Worm (Caenorhabditis elegans): ENCODE results near the gene rol-6.
A peak's percentile ranks its signal among the peaks of the same experiment; 100 is the strongest.

Gene rol-6

DNA sequence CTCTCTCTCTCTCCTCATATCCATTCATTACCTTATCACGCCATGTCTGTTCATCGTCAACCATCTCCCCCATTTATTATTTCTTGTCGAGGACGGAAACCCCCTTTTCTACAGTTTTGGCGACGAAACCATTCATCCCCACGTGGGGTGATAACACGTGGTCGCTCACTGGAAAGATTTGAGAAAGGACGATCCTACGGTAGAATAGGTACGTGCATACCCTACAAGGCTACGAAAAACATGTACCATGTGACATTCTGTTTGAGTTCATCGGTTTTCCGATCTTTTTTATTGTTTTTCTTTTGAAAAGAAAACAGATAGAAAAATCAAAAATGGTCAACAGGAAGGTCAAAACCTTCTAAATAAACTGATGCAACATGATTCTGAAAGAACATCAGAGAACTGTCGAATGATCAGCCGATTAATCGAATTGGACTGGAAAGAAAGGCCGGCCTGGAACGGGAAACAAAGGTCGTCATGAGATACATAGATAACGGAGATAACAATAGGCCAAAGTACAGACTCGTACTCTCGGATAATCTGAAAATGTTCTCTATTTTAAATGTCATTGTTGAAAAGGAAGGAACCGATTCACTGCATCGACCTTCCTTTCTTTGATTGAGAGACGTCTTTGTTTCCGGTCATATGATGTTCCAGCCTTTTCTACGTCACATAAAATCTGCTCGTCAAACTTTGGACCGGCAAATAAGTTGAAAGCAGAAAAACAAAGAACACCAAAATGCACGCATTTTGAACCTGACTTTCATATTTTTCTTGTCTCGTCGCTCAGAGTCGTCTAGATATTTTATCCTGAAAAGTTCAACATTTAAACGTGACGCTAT, 9.4 kb downstream of the rol-6 start (continued):
- TF ChIP-seq nhr-25 (tag; optimal IDR thresholded peaks at IDR 0.05; ENCODE audit: borderline replicate concordance, insufficient read depth) (peak; percentile 66), T20F7.1 (GFP tag; optimal IDR thresholded peaks at IDR 0.05) (no peak), Y105C5A.15 (GFP tag; IDR thresholded peaks at IDR 0.05) (no peak), nhr-48 (tag; optimal IDR thresholded peaks at IDR 0.05) (peak; percentile 96), mep-1 (tag; optimal IDR thresholded peaks at IDR 0.05) (peak; percentile 34), pha-4 (GFP tag; IDR thresholded peaks at IDR 0.05) (peak; percentile 49; the same call in 1 of the 2 replicates), pha-4 (tag; optimal IDR thresholded peaks at IDR 0.05) (no peak), zip-2 (tag; optimal IDR thresholded peaks at IDR 0.05) (no peak), ceh-62 (tag; optimal IDR thresholded peaks at IDR 0.05) (no peak), Y75B8A.6 (GFP tag; IDR thresholded peaks at IDR 0.05) (no peak), aly-2 (tag; optimal IDR thresholded peaks at IDR 0.05) (no peak), zfp-3 (GFP tag; conservative IDR thresholded peaks at IDR 0.05) (0 out of 2 replicates have a peak, but pooled peaks have one; percentile 6), lsy-2 (tag; optimal IDR thresholded peaks at IDR 0.05) (peak in 1 of 2 experiments; percentile 58), hmg-1.1 (GFP tag; IDR thresholded peaks at IDR 0.05) (0 out of 2 replicates have a peak, but pooled peaks have one; percentile 8), lim-7 (GFP tag; IDR thresholded peaks at IDR 0.05) (no peak), hlh-30 (tag; optimal IDR thresholded peaks at IDR 0.05; ENCODE audit: insufficient read depth) (peak; percentile 85), dmd-8 (GFP tag; IDR thresholded peaks at IDR 0.05) (no peak), lin-29 (GFP tag; IDR thresholded peaks at IDR 0.05) (no peak)

DNA sequence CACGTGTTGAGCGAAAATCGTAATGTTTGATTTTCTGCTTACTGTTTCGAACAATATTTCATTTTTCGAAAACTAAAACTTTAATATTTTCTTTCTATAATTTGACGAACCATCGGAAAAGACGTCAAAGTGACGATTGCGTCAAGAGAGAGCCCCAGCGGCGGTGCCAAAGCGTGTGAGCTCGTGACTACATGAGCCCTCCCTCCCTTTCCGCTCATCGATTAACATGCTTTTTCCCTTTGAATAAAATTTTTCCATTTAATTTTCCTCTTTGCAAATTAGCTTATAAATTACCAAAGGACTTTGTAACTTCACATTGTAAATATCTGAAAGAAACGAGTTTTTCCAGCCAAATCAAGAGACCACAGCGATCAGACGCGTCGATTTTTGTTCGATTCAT, 10.1 kb downstream of the rol-6 start:
- TF ChIP-seq hmg-1.1 (GFP tag; IDR thresholded peaks at IDR 0.05) (peak; percentile 46; the same call in 1 of the 2 replicates), hlh-30 (tag; optimal IDR thresholded peaks at IDR 0.05; ENCODE audit: insufficient read depth) (peak; percentile 69), lsy-2 (tag; optimal IDR thresholded peaks at IDR 0.05) (peak in 1 of 2 experiments; percentile 42), R02D3.7 (tag; optimal IDR thresholded peaks at IDR 0.05) (no peak)

DNA sequence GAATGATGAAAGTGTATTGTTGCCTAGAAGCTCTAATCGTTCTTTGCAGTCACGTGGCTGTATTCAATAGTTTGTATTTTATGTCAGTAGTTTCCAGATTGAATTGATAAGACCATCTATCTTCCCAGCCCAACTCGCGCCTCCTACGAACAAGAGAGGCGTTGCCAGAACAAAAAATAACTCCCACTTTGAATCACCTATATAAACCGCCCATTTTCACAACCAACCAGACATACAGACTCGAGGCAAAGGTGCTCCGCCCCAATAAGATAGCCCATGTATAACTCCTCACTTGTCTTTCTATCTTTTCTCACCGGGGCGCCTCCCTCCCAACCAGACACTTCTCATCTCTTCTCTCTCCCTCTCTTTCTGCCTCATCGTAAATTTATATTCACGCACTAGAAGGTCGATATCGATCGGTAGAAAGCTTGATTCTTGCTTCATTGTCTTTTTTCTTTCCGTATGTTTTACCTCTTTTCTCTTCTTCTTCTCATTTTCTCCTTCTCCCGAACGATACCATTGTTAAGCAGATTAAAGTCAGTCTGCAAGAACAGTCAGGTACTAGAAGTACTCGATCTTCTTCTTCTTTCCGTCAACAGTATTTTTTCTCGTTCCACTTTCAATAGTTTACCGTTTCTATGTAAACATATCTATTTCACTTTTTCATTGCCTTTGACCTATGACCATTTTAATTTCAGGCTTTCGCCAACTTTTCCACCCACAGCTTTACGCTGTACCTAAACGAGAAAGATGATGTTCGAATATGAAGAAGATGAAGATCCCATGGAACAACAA, 10.7 kb downstream of the rol-6 start, which contains the start of gene mak-1:
TSS of gene mak-1 (plus strand) at position 693 of the 795 bp plus-strand sequence.
- TF ChIP-seq mdt-29 (GFP tag; IDR thresholded peaks at IDR 0.05) (no peak), ztf-7 (tag; optimal IDR thresholded peaks at IDR 0.05) (no peak), dve-1 (tag; optimal IDR thresholded peaks at IDR 0.05; ENCODE audit: insufficient read depth) (peak; percentile 73), F37D6.2 (tag; optimal IDR thresholded peaks at IDR 0.05) (no peak), fos-1 (tag; optimal IDR thresholded peaks at IDR 0.05) (no peak), ceh-82 (tag; optimal IDR thresholded peaks at IDR 0.05) (no peak), mes-2 (tag; optimal IDR thresholded peaks at IDR 0.05; ENCODE audit: poor library complexity, severe bottlenecking) (peak; percentile 20), zip-2 (tag; optimal IDR thresholded peaks at IDR 0.05) (no peak), dmd-8 (GFP tag; IDR thresholded peaks at IDR 0.05) (no peak), ceh-20 (GFP tag; IDR thresholded peaks at IDR 0.05) (no peak), arid-1 (GFP tag; conservative IDR thresholded peaks at IDR 0.05) (peak; percentile 39; the same call in 1 of the 2 replicates), T26A8.4 (GFP tag; IDR thresholded peaks at IDR 0.05) (peak; percentile 43; the same call in 1 of the 2 replicates), saeg-2 (GFP tag; IDR thresholded peaks at IDR 0.05) (no peak), gei-8 (GFP tag; optimal IDR thresholded peaks at IDR 0.05) (no peak), nhr-77 (tag; optimal IDR thresholded peaks at IDR 0.05) (no peak), hlh-30 (tag; optimal IDR thresholded peaks at IDR 0.05; ENCODE audit: insufficient read depth) (peak; percentile 48), lir-3 (tag; optimal IDR thresholded peaks at IDR 0.05) (no peak), nhr-11 (tag; optimal IDR thresholded peaks at IDR 0.05) (peak; percentile 23), unc-62 (GFP tag; optimal IDR thresholded peaks at IDR 0.05 in 1 of 2) (peak in 1 of 2 experiments; percentile 33), unc-62 (tag; optimal IDR thresholded peaks at IDR 0.05) (no peak), lin-15B (tag; optimal IDR thresholded peaks at IDR 0.05) (no peak), aha-1 (tag) (peak; percentile 96), egl-43 (GFP tag; IDR thresholded peaks at IDR 0.05) (no peak), aly-2 (tag; optimal IDR thresholded peaks at IDR 0.05) (no peak), lin-1 (GFP tag; IDR thresholded peaks at IDR 0.05) (no peak), zfp-2 (tag; optimal IDR thresholded peaks at IDR 0.05) (no peak), D1046.2 (GFP tag; IDR thresholded peaks at IDR 0.05) (no peak), ceh-62 (tag; optimal IDR thresholded peaks at IDR 0.05) (no peak), spr-1 (tag; optimal IDR thresholded peaks at IDR 0.05) (no peak), tra-1 (GFP tag; IDR thresholded peaks at IDR 0.05) (0 out of 2 replicates have a peak, but pooled peaks have one; percentile 21)

All from whole organism, L4 larva.